Fruit fly (Drosophila melanogaster) whole organism: ENCODE results near the gene kon.

Experiments used
- CG8478 ChIP-seq: fragments of >200 bp; optimal IDR thresholded peaks from 2 replicates; lab custom pipeline; 2018; ENCODE audit warnings: inconsistent platforms
- Dll ChIP-seq: fragments of >200 bp; optimal IDR thresholded peaks from 2 replicates; lab custom pipeline; 2017
- EcR ChIP-seq, 2 experiments: fragments of >200 bp; optimal IDR thresholded peaks; 2 replicates each; lab custom pipeline; 2017; ENCODE audit warnings: missing biosample characterization in 2 of 2, missing genetic modification characterization in 2 of 2, missing genetic modification reagents in 2 of 2
- pan ChIP-seq: fragments of >200 bp; optimal IDR thresholded peaks from 2 replicates; lab custom pipeline; 2017
- psq ChIP-seq: fragments of >200 bp; optimal IDR thresholded peaks from 2 replicates; lab custom pipeline; 2017
- usp ChIP-seq: fragments of >200 bp; optimal IDR thresholded peaks from 2 replicates; lab custom pipeline; 2017; ENCODE audit warnings: missing biosample characterization, missing genetic modification characterization, mixed read lengths

DNA sequence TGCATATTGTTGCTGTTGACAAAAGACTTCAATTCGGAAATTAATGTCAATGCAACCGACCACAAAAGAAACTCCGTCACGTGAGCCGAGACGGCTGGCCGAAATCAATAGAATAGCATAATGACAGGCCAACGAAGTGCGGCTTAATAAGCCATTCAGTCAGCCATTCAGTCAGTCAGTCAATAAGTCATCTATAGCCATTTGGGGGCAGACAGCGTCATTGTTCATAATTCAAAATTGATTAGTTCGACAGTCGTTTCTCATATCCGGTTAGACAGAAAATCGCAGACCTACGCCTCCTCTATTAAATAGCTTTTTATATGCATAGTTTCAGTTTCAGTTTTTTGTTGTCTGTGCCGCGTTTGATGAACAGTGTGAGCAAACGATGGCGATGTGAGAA, 22.2 kb upstream of the kon start:
- TF ChIP-seq pan (no peak), psq (no peak), EcR (GFP tag; optimal IDR thresholded peaks at IDR 0.05; lab: Kevin White, UChicago) (no peak), Dll (lab: Kevin White, UChicago) (no peak), CG8478 (lab: Kevin White, UChicago) (no peak), usp (GFP tag; lab: Kevin White, UChicago) (no peak)
